Worm (Caenorhabditis elegans) whole organism, early embryonic: ENCODE data around the gene ZK899.2.

Source experiments
- ama-1 ChIP-seq: fragments of 150-350 bp; optimal IDR thresholded peaks from 2 replicates; lab custom pipeline; 2014
- ets-7 ChIP-seq: sonication (generic microtip); optimal IDR thresholded peaks from 2 replicates; lab custom pipeline; 2016; ENCODE audit warnings: missing genotype, missing genetic modification characterization, missing compliant biosample characterization

DNA sequence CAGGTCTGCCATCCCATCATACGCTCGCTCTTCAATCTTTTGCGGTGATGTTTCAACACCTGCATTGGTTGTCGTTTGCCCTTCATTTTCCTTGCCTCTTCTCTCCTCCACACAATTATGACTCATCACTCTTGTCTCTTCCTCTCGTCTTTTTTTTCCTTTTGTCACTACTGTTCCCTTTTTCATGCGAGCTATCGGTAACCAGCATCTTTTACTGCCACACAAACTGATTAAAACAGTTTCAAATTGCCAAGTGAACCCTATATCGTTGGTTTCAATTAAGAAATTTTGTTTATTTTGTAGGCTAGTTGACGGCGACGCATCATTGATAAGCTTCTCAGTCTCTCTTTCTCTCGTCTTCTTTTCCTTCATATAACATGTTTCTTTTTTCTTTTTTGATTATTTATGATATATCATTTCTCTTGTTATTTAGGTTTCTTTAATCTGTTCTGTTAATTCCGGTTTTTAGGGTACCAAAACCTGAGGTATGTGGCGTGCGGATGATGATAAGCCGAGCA, 5.6 kb downstream of the ZK899.2 start, which contains the start of gene ZK899.1:
- TF ChIP-seq ama-1 (lab: Kevin White, UChicago) (no peak), ets-7 (tag; lab: Kevin White, UChicago) (no peak)
